Worm (Caenorhabditis elegans): Measurements from ENCODE around the gene bath-15.

Gene bath-15

DNA sequence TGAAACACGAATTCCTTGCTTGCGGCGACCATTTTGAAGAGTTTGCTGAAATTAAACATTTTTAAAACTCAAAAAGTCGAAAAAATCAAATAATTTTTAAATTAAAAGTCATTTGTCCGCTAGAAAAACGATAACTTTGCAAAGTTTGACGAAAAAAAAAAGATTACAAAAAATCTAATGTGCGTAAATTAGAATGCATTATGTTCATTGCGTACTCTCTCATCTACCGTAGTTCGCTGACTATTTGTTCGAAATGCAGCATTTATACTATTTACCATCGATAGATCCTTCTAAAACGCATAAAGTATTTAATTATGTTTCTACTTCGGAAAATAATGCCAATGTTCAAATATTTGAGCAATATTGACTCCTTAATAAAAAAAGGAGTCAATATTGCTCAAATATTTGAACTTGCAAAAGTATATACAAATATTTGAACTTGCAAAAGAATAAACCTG, at the start of gene bath-15:
Gene bath-15, minus strand, starts transcription at position 51 of the 458 bp plus-strand sequence.
- TF ChIP-seq unc-62 (GFP tag; optimal IDR thresholded peaks at IDR 0.05) = no peak

DNA sequence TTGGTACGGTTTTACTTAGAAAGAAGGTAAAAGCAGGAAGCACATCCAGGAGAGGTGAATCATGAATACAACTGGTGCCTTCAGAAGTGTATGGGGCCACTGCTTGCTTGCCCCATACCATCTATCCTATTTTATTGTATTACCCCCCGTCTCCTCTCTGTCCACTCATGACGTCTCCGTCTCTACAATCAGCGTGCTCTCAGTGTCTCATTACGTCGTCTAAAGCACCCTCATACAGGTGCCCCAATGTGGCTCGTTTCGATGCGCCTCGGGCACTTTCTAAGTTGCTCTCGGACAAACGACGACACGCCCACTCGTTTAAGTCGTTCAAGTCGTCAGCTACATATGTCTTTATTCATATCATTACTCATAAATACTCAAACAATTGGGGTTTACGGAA, 48.2 kb upstream of the bath-15 start:
- TF ChIP-seq unc-62 (GFP tag; optimal IDR thresholded peaks at IDR 0.05) = no peak

DNA sequence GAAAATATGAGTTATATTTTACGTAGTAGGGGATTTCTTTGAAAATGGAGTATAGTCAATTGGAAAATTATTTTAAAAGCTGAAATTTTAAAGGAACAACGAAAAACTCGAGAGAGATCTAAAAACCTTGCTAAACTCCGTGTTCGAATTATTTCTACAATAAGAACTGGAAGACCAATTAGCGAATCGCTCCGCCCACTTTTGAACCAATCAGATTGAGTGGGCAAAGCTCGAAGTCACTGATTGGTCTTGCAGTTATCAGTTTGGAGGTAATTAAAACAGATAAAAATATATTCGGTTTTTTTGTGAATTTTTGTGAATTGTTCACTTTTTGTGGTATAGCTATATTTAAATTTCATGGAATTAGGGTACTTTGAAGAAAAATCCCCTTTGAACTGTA, 47.5 kb upstream of the bath-15 start:
- TF ChIP-seq unc-62 (GFP tag; optimal IDR thresholded peaks at IDR 0.05) = no peak

DNA sequence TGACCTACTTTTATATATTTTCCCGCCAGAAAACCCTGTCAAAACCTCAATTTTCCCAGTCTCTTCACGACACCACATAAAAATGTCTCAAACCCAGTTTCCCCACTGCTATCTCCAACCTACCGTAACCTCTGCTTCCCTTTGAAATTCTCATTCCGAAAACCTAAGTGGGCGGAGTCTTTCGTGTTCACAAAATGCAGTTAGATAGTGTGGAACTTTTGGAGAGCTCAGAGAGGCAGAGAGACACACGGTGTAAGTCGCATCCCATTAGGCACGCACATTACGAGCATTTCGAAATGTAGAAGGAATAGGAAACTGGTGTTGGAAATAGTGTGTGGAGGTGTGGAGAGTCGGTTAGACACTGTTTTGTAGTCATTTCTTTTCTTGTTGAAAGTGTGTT, 44.0 kb upstream of the bath-15 start:
- no peak for TF ChIP-seq unc-62 (GFP tag; optimal IDR thresholded peaks at IDR 0.05)

DNA sequence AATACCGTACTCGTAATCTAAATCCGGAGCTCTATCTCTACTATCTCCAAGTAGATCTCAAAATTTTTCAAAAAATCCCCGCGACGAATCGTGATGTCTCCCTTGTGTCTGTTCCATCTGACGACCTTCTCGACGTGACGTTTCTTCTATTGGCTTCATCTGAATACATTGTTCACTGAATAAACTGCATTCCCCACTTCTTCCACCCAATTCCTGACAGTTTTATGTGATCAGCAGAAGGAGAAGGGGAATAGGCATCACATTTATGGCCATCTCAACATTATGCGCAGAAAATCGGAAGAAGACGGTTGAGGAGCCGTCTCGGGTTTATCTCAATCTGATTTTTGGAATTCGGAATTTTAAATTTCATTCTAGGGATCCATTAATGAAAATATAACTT, 43.1 kb upstream of the bath-15 start:
- TF ChIP-seq unc-62 (GFP tag; optimal IDR thresholded peaks at IDR 0.05) = no peak

DNA sequence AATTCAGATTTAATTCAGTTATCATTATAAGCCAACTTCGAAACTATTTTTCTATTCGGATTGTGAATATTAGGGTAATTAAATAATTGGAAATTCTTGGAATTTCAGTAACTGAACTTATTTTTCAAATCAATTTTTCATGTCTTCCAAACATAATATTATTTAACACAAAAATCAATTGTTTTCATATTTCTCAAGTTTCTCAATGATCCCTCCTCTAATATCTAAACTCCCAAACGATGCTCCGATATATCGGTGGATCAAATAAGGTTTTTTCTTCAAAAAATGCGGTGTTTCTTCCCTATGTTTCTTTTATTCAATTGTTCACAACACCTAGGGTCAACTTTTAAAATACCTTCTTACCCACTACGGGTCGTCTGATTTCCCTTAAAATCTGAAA, 40.6 kb upstream of the bath-15 start:
- TF ChIP-seq unc-62 (GFP tag; optimal IDR thresholded peaks at IDR 0.05) = no peak

DNA sequence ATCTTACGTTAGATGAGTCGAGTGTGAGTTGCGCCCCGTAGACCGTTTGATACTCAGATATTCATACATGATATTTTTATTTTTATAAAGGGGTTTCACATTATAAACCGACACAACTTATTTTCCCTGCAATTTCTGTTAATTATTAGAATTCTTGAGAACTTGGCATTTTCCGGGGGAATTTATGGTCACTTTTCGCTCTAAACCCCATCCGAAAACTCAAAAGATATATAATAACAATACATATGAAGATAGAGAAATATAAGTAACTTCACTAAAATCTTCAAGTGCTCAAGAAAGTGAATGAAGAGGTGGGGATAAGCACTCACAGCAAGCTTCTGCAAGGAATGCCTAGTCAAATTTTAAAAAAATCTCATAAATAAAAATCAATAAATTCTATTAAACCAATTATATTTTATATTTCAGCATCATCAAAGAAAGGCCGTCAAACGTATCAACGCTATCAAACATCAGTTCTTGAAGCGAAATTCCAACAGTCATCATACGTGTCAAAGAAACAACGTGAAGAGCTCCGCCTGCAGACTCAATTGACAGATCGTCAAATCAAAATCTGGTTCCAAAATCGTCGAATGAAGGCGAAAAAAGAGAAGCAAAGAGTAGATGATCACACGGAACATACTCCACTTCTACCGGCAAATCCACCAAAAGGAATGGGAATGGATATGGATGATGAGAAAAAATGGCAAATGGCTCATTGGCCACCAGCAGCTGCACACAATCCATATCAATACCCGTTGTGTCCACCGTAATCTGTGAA, 39.9 kb upstream of the bath-15 start:
- no peak for TF ChIP-seq unc-62 (GFP tag; optimal IDR thresholded peaks at IDR 0.05)

DNA sequence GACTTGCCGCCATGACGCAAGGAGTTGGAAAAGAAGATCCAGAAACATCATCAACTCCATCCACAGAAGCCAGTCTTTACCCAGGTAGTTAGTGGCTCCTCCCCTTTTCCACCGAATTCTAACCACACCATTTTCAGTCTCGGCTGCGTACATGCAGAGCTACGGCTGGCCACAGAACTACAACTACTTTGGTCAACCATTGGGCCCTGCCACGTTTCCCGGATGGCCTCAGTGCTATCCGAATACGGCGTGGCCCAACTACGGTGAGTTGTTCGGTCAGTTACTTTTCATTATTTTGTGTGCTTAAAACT, 39.2 kb upstream of the bath-15 start:
- TF ChIP-seq unc-62 (GFP tag; optimal IDR thresholded peaks at IDR 0.05) = no peak

DNA sequence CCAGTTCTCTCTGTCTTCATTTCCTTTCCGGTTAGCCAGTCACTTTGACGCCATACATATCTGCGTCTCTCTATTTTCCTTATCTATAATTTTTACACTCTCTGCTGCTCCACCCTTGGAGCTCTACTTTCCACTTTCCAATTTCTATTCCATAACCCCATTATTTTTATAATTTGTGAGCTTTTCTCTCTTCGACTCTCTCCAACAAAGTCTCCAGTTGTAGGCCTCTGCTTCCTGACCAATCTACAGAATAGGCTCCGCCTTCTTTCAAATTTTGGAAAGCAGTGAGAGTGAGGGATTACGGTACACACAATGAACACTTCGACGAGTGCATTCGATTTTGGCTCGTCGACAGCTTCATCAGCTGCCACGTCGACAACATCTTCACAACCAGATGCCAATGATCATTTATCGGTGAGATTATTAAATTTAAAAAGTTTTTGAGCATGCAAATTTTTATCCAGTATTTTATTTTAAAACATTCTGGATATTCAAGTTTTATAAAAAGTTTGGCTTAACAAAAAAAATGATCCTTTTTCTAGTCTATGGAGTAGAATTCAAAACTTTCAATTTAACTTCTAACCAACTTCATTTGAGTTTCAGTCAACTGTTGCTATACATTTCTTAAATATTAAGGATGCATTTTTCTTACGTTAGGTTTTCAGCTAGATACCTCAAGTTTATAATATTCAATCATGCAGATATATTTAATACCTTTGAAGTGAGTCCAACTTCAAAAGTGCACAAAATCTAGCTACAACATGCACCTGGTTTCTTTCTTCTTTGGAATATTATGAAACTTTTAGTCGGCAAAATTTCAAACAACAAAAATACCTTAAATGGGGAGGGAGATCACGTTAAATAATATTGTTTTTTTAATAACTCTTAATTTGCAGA, 38.6 kb upstream of the bath-15 start, which contains the start of gene egl-5:
Gene egl-5, plus strand, starts transcription at position 216 of the 897 bp plus-strand sequence.
- TF ChIP-seq unc-62 (GFP tag; optimal IDR thresholded peaks at IDR 0.05) = no peak

DNA sequence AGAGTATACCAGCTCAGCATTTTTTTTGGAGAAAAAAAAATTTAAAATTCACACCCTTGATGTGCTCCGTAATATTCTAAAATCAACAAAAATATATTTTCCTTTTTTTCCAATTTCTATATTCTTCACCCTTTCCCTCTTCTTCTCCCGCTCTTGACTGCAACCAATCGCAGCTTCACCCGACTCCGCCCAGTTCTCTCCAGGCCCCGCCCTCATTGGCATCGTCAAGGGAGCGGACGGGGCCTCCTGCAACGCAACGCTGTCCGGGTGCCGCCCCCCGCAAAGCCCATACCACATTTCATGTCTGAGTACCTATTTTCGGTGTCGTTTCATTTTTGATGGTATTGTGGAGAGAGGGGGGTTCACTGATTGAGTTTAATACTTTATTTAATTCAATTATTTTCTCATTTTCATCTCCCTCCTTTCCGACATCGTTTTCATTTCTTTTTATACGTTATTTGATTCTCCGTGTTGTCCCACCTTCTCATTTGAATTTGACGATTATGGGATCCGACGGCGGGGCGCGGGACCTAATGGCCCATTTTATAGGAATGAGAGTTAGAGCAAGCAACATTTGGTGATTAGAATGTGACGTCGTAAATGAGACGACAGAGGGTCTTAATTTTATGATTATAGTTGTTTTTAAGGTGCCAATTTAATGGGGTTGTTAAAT, 36.5 kb upstream of the bath-15 start:
- TF ChIP-seq unc-62 (GFP tag; optimal IDR thresholded peaks at IDR 0.05) = no peak

DNA sequence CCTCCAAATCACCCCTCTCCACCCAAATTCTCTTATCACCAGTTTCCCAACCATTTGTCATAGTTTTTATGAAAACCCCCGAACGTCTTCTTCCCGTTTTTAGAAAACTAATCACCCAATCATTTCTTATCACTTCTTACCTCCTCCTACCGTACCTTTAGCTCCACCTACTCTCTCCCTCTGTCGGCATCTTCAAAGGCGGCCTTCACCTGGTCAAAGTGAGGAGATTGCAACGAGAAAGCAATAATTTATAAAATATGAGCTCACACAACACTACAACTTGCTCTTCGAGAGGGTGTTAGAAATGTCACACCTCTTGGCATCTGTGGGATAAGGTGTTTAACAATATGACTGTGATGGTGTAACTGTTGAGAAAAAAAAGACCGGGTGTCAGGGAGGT, 33.2 kb upstream of the bath-15 start:
- TF ChIP-seq unc-62 (GFP tag; optimal IDR thresholded peaks at IDR 0.05) = no peak

DNA sequence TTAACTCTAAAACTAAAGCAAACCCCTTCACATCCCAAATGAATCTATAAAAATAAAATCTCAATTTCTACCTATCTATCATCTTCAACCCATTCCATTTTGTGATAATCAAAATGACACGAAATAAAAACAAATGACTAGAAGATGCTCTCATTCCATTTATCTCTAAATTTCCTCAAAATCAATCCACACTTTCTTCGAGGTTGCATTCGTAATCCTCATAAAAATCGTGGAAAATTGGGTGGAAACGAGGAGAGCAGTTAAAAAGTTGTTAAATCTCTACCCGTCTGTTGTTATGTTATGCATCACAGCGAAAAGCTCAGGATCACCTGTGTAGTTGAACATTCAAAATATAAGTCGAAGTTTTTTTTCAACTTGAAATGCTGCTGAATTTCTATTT, 31.1 kb upstream of the bath-15 start:
- TF ChIP-seq unc-62 (GFP tag; optimal IDR thresholded peaks at IDR 0.05) = no peak

DNA sequence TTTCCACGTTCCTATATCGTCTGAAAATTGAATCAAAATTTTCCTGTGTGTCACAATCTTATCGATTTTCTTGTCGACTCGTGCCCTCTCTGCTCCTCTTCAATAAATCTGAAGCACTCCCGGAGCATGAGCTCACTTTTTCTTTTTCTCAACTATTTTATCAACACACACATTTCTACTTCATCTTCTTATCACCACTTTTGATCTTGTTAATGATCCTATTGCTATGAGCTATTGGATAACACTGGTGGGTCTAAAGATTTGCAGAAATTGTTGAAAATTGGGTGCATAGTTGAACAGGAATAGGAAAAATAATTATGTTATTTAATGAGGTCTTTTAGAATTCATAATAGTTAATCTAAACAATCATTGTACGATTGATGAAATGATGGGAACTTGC, 29.4 kb upstream of the bath-15 start:
- no peak for TF ChIP-seq unc-62 (GFP tag; optimal IDR thresholded peaks at IDR 0.05)

DNA sequence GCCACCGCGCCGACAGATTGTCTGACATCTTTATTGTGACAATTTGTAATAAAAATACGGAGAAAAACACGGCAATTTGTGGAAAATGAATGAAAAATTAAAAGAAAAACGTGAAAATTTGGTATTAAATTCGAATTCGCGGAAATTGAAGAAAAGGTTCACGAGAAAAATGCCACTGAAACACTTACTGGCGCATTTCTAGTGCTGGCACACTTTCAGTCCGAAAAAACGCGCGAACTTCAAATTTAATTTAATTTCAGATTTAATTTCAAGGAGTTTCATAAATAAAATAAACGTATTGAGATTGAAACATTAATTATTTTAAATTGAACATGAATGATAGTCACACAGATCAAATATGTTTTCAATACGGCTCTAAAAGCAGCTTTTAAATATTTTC, 19.5 kb upstream of the bath-15 start, which contains the start of gene cyk-7:
Gene cyk-7, minus strand, starts transcription at position 99 of the 400 bp plus-strand sequence.
- TF ChIP-seq unc-62 (GFP tag; optimal IDR thresholded peaks at IDR 0.05) = no peak

DNA sequence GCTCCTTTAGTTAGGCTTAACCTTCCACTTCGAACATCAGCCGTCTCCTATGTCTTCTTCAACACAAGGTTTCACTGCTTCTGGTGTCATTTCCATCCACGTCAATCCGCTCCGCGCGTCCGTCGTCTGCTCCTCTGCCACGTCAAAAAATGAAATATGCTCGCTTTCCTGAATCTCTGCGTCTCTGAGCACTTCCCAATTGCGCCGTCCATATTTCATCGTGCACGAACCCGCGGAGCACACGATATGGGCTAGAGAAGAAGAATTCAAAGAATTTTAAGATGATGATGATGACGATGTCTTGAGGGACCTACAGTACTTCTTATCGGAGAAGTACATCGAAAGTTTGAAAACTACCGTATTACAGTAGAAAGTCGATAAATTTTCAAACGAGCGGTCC, 17.1 kb upstream of the bath-15 start:
- TF ChIP-seq unc-62 (GFP tag; optimal IDR thresholded peaks at IDR 0.05) = no peak

DNA sequence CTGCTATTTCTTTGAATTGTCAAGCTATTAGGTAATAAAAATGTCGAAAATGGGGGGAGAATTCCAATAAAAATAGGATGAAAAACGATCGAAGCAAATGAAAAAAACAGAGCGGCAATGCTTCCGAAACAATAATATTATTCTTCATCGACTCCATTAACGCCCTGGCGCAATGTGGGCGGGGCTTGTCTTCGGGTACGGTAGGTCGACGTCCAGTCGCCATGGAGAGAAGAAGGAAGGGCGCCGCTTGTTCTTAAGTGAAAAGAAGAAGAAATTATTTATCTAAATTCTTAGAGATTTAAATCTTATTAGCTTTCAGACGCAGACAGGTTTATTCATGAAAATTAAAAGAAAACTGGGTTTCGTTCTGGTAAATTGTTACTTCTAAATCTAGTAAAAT, 16.4 kb upstream of the bath-15 start:
- TF ChIP-seq unc-62 (GFP tag; optimal IDR thresholded peaks at IDR 0.05) = no peak

Data from whole organism, dauer.